Fruit fly (Drosophila melanogaster) whole organism, pupa: ENCODE results near the gene p38c.

Experiments
- CG10348 ChIP-seq: fragments of 200-800 bp; sonication (Bioruptor generic); IDR thresholded peaks from 2 replicates; pipeline ENCODE4 v1.3.6; 2022; ENCODE audit warnings: missing biosample characterization, missing genetic modification characterization
- CG12605 ChIP-seq: fragments of 200-800 bp; sonication (Bioruptor generic); IDR thresholded peaks from 2 replicates; pipeline ENCODE4 v1.3.6; 2022; ENCODE audit warnings: missing biosample characterization, missing genetic modification characterization
- CG13204 ChIP-seq: fragments of 200-800 bp; sonication (Bioruptor generic); optimal IDR thresholded peaks from 2 replicates; lab custom pipeline; 2018; ENCODE audit warnings: missing biosample characterization, mild to moderate bottlenecking, missing genetic modification characterization, moderate library complexity
- CG14655 ChIP-seq: fragments of 200-800 bp; sonication (Bioruptor generic); optimal IDR thresholded peaks from 3 replicates; lab custom pipeline; 2017; ENCODE audit warnings: mild to moderate bottlenecking, missing biosample characterization, missing genetic modification reagents, missing genetic modification characterization
- CG15710 ChIP-seq: fragments of 200-800 bp; sonication (Bioruptor generic); optimal IDR thresholded peaks from 2 replicates; lab custom pipeline; 2018; ENCODE audit warnings: missing biosample characterization, mild to moderate bottlenecking, missing genetic modification characterization, moderate library complexity
- CG17806 ChIP-seq: fragments of 200-800 bp; sonication (Bioruptor generic); optimal IDR thresholded peaks from 2 replicates; lab custom pipeline; 2018; ENCODE audit warnings: missing biosample characterization, mild to moderate bottlenecking, missing genetic modification characterization, moderate library complexity
- CG32121 ChIP-seq: fragments of 200-800 bp; sonication (Bioruptor generic); IDR thresholded peaks from 2 replicates; pipeline ENCODE4 v1.3.6; 2022; ENCODE audit warnings: missing biosample characterization, missing genetic modification characterization
- CG34367 ChIP-seq: fragments of 200-800 bp; sonication (Bioruptor generic); optimal IDR thresholded peaks from 2 replicates; lab custom pipeline; 2018; ENCODE audit warnings: missing biosample characterization, mild to moderate bottlenecking, missing genetic modification characterization
- CG4496 ChIP-seq: fragments of 200-800 bp; sonication (Bioruptor generic); IDR thresholded peaks from 3 replicates; pipeline ENCODE4 v1.3.6; 2022; ENCODE audit warnings: missing biosample characterization, missing genetic modification characterization
- CG8159 ChIP-seq: fragments of 200-800 bp; sonication (Bioruptor generic); optimal IDR thresholded peaks from 3 replicates; lab custom pipeline; 2018; ENCODE audit warnings: missing biosample characterization, mild to moderate bottlenecking, missing genetic modification characterization, moderate library complexity
- CG8301 ChIP-seq: fragments of 200-800 bp; sonication (Bioruptor generic); optimal IDR thresholded peaks from 2 replicates; lab custom pipeline; 2018; ENCODE audit warnings: missing biosample characterization, mild to moderate bottlenecking, missing genetic modification characterization
- CG9948 ChIP-seq: fragments of 200-800 bp; sonication (Bioruptor generic); optimal IDR thresholded peaks from 2 replicates; lab custom pipeline; 2018; ENCODE audit warnings: missing biosample characterization, mild to moderate bottlenecking, missing genetic modification characterization, moderate library complexity
- D1 ChIP-seq: fragments of 200-800 bp; sonication (Bioruptor generic); optimal IDR thresholded peaks from 2 replicates; lab custom pipeline; 2018; ENCODE audit warnings: missing biosample characterization, mild to moderate bottlenecking, missing genetic modification characterization, moderate library complexity
- EcR ChIP-seq: fragments of 200-800 bp; sonication (Bioruptor generic); optimal IDR thresholded peaks from 3 replicates; lab custom pipeline; 2019; ENCODE audit warnings: missing biosample characterization, missing genetic modification characterization, mild to moderate bottlenecking, moderate library complexity, missing genetic modification reagents
- Ets98B ChIP-seq: fragments of 200-800 bp; sonication (Bioruptor generic); IDR thresholded peaks from 2 replicates; pipeline ENCODE4 v1.3.6; 2022; ENCODE audit warnings: missing biosample characterization, missing genetic modification characterization
- Pif1A ChIP-seq: fragments of 200-800 bp; sonication (Bioruptor generic); optimal IDR thresholded peaks from 3 replicates; lab custom pipeline; 2016; ENCODE audit warnings: missing biosample characterization, missing genetic modification characterization
- Pif1B ChIP-seq: fragments of 200-800 bp; sonication (Bioruptor generic); optimal IDR thresholded peaks from 3 replicates; lab custom pipeline; 2016; ENCODE audit warnings: missing biosample characterization, missing genetic modification characterization
- Snoo ChIP-seq: fragments of 200-800 bp; sonication (Bioruptor generic); optimal IDR thresholded peaks from 3 replicates; lab custom pipeline; 2017; ENCODE audit warnings: missing biosample characterization, mild to moderate bottlenecking, missing genetic modification characterization, inconsistent platforms
- fd96Ca ChIP-seq: fragments of 200-800 bp; sonication (Bioruptor generic); IDR thresholded peaks from 3 replicates; pipeline ENCODE4 v1.3.6; 2022; ENCODE audit warnings: missing biosample characterization, missing genetic modification characterization
- gl ChIP-seq: fragments of 200-800 bp; sonication (Bioruptor generic); optimal IDR thresholded peaks from 2 replicates; lab custom pipeline; 2018; ENCODE audit warnings: missing biosample characterization, mild to moderate bottlenecking, missing genetic modification characterization
- rn ChIP-seq: fragments of 200-800 bp; sonication (Bioruptor generic); IDR thresholded peaks from 2 replicates; pipeline ENCODE4 v1.3.6; 2022; ENCODE audit warnings: missing biosample characterization, missing genetic modification characterization

Gene p38c

dm6 chr3R:24150103-24150502, at the start of gene p38c:
p38c (minus strand) TSS chr3R:24150203.
- TF ChIP-seq CG32121 (no peak), Pif1B (GFP tag; lab: Kevin White, UChicago) (no peak), Ets98B (no peak), CG4496 (GFP tag; lab: Robert Waterston, UW) (no peak), CG17806 (no peak), CG14655 (GFP tag; lab: Kevin White, UChicago) (no peak), Pif1A (GFP tag; lab: Kevin White, UChicago) (no peak), CG10348 (GFP tag; lab: Robert Waterston, UW) (no peak)

- peak; percentile 94 for TF ChIP-seq CG32121
- peak; percentile 97 for TF ChIP-seq CG9948
- peak; percentile 90 for TF ChIP-seq gl (tag; lab: Kevin White, UChicago)
- no peak for TF ChIP-seq EcR (GFP tag; lab: Kevin White, UChicago)
- peak; percentile 93 for TF ChIP-seq Ets98B
- TF ChIP-seq CG34367 (tag; lab: Kevin White, UChicago), result peak; percentile 94
- peak; percentile 83 for TF ChIP-seq rn (GFP tag; lab: Robert Waterston, UW)
- TF ChIP-seq CG15710, result peak; percentile 96
- TF ChIP-seq CG4496 (GFP tag; lab: Robert Waterston, UW), result peak; percentile 97
- TF ChIP-seq D1 (tag; lab: Kevin White, UChicago), result no peak
- peak; percentile 88 for TF ChIP-seq Pif1B (GFP tag; lab: Kevin White, UChicago)
- peak; percentile 95 for TF ChIP-seq CG8301 (tag; lab: Kevin White, UChicago)
- no peak for TF ChIP-seq CG14655 (GFP tag; lab: Kevin White, UChicago)
- TF ChIP-seq CG8159 (tag; lab: Kevin White, UChicago), result peak; percentile 97
- peak; percentile 90 for TF ChIP-seq CG12605 (GFP tag; lab: Robert Waterston, UW)
- peak; percentile 94 for TF ChIP-seq Snoo (tag; lab: Kevin White, UChicago)
- TF ChIP-seq CG17806, result peak; percentile 96
- peak; percentile 54; the same call in 2 of the 3 replicates for TF ChIP-seq fd96Ca (GFP tag; lab: Robert Waterston, UW)
- TF ChIP-seq CG10348 (GFP tag; lab: Robert Waterston, UW), result peak; percentile 90
- TF ChIP-seq CG13204 (GFP tag; lab: Kevin White, UChicago), result no peak
- TF ChIP-seq Pif1A (GFP tag; lab: Kevin White, UChicago), result no peak
- TF ChIP-seq, all 21 proteins: peak for 16
Observed at dm6 chr3R:24193373-24193879, 43.4 kb upstream of the p38c start, which contains the start of the genes SMC6 and CG6204. SMC6 (minus strand) TSS chr3R:24193423. CG6204 (plus strand) TSS chr3R:24193832.

- TF ChIP-seq rn (GFP tag; lab: Robert Waterston, UW) (no peak), CG14655 (GFP tag; lab: Kevin White, UChicago) (no peak), Pif1B (GFP tag; lab: Kevin White, UChicago) (peak; percentile 33), CG10348 (GFP tag; lab: Robert Waterston, UW) (no peak), Ets98B (peak; percentile 81), CG15710 (peak; percentile 57), CG17806 (peak; percentile 18), CG34367 (tag; lab: Kevin White, UChicago) (peak; percentile 26), D1 (tag; lab: Kevin White, UChicago) (no peak), CG12605 (GFP tag; lab: Robert Waterston, UW) (no peak), CG8301 (tag; lab: Kevin White, UChicago) (peak; percentile 38), CG9948 (no peak), Snoo (tag; lab: Kevin White, UChicago) (no peak), fd96Ca (GFP tag; lab: Robert Waterston, UW) (peak; percentile 91), Pif1A (GFP tag; lab: Kevin White, UChicago) (no peak), CG32121 (peak; percentile 77), EcR (GFP tag; lab: Kevin White, UChicago) (no peak), gl (tag; lab: Kevin White, UChicago) (no peak), CG13204 (GFP tag; lab: Kevin White, UChicago) (no peak), CG4496 (GFP tag; lab: Robert Waterston, UW) (peak; percentile 61; the same call in 2 of the 3 replicates), CG8159 (tag; lab: Kevin White, UChicago) (no peak)
- TF ChIP-seq, all 21 proteins: peak for 9
Observed at dm6 chr3R:24188619-24189018, 38.6 kb upstream of the p38c start, which contains the start of gene CG5515. CG5515 (minus strand) TSS chr3R:24188896.

dm6 chr3R:24186188-24186587, 36.2 kb upstream of the p38c start, which contains the start of gene mora:
mora (plus strand) TSS chr3R:24186359.
- no peak for TF ChIP-seq Ets98B
- TF ChIP-seq rn (GFP tag; lab: Robert Waterston, UW), result no peak
- TF ChIP-seq CG14655 (GFP tag; lab: Kevin White, UChicago), result no peak
- no peak for TF ChIP-seq CG8301 (tag; lab: Kevin White, UChicago)
- no peak for TF ChIP-seq Pif1A (GFP tag; lab: Kevin White, UChicago)
- TF ChIP-seq Pif1B (GFP tag; lab: Kevin White, UChicago), result no peak
- TF ChIP-seq CG4496 (GFP tag; lab: Robert Waterston, UW), result no peak
- no peak for TF ChIP-seq CG12605 (GFP tag; lab: Robert Waterston, UW)
- no peak for TF ChIP-seq CG10348 (GFP tag; lab: Robert Waterston, UW)
- TF ChIP-seq CG17806, result no peak

dm6 chr3R:24172379-24172778, 22.4 kb upstream of the p38c start, which contains the start of gene CG13606:
CG13606 (plus strand) TSS chr3R:24172628.
- no peak for TF ChIP-seq Pif1A (GFP tag; lab: Kevin White, UChicago)
- TF ChIP-seq gl (tag; lab: Kevin White, UChicago), result no peak
- no peak for TF ChIP-seq CG10348 (GFP tag; lab: Robert Waterston, UW)
- no peak for TF ChIP-seq CG15710
- TF ChIP-seq CG4496 (GFP tag; lab: Robert Waterston, UW), result peak; percentile 11; the same call in 1 of the 3 replicates
- no peak for TF ChIP-seq fd96Ca (GFP tag; lab: Robert Waterston, UW)
- TF ChIP-seq Snoo (tag; lab: Kevin White, UChicago), result no peak
- no peak for TF ChIP-seq CG17806
- TF ChIP-seq, all 21 proteins: peak for 1
